Worm (Caenorhabditis elegans): ENCODE results near the gene sru-27.

The sru-27 gene

ce11 chrV:1534315-1534714 lies 35.1 kb downstream of the sru-27 start, which contains the start of gene trx-5:
Gene trx-5, minus strand, starts transcription at chrV:1534415.
- TF ChIP-seq unc-98 (GFP tag; IDR thresholded peaks at IDR 0.05) (no peak), efl-1 (optimal IDR thresholded peaks at IDR 0.05) (no peak), efl-1 (GFP tag; optimal IDR thresholded peaks at IDR 0.05 in 1 of 2) (peak in 1 of 2 experiments; percentile 23)

DNA sequence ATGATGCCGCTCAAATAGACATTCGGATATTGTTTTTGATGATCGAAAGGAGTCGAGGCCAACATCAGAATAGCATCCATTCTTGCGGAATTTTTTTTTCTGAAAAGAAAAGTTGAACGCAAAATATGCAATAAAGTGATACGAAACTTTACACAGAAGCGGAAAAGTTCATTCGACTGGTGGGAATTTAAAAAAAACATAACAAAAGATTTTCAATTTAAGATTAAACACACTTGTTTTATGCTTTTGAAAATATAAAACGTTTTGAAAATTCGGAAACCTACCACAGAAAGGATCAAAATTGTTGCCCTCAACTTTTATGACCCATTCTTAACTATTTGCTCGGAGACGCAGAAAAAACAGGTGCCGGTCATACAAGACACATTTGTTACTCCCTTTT lies 37.7 kb downstream of the sru-27 start, which contains the start of gene K02H11.9:
TSS of gene K02H11.9 (minus strand) at position 101 of the 400 bp plus-strand sequence.
- TF ChIP-seq lsy-2 (tag; optimal IDR thresholded peaks at IDR 0.05) = no peak
- no peak for TF ChIP-seq egl-13 (tag; optimal IDR thresholded peaks at IDR 0.05)
- TF ChIP-seq C16A3.4 (tag; optimal IDR thresholded peaks at IDR 0.05) = no peak
- no peak for TF ChIP-seq F16B12.6 (tag; optimal IDR thresholded peaks at IDR 0.05)
- no peak for TF ChIP-seq lir-3 (tag; optimal IDR thresholded peaks at IDR 0.05; ENCODE audit: poor library complexity)
- TF ChIP-seq aly-2 (tag; optimal IDR thresholded peaks at IDR 0.05) = no peak
- TF ChIP-seq ama-1 (optimal IDR thresholded peaks at IDR 0.05) = no peak
- no peak for TF ChIP-seq hlh-17 (GFP tag; optimal IDR thresholded peaks at IDR 0.05; ENCODE audit: borderline replicate concordance)
- TF ChIP-seq ceh-82 (tag; optimal IDR thresholded peaks at IDR 0.05) = no peak

ce11 chrV:1538842-1539241 lies 39.6 kb downstream of the sru-27 start:
- TF ChIP-seq lin-35 (GFP tag; optimal IDR thresholded peaks at IDR 0.05) (no peak), alr-1 (tag; optimal IDR thresholded peaks at IDR 0.05; ENCODE audit: borderline replicate concordance) (no peak), fkh-8 (tag; optimal IDR thresholded peaks at IDR 0.05) (no peak), ceh-90 (tag; optimal IDR thresholded peaks at IDR 0.05) (no peak), swsn-7 (tag; optimal IDR thresholded peaks at IDR 0.05) (no peak), ceh-8 (GFP tag; optimal IDR thresholded peaks at IDR 0.05) (no peak)

DNA sequence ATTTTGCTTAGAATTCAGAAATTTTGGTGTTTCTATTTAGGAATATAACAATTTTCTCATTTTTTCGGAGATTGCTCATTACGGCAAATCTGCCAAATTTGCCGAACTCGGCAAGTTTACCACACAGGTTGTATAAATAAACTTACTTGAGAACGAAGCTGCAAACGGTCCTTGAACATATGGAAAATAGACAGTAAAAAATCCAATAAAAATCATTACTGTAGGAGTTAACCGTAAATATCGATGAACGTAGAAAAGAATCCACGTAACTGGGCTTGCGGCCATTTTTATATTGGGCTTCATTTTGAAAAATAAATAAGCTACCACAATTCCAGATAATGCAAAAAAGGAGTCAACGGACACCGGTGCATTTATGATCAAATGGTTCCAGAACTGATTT lies 41.0 kb downstream of the sru-27 start:
- TF ChIP-seq fkh-4 (tag; optimal IDR thresholded peaks at IDR 0.05; ENCODE audit: borderline replicate concordance) (no peak), ets-5 (GFP tag; IDR thresholded peaks at IDR 0.05) (0 out of 2 replicates have a peak, but pooled peaks have one; percentile 33)

DNA sequence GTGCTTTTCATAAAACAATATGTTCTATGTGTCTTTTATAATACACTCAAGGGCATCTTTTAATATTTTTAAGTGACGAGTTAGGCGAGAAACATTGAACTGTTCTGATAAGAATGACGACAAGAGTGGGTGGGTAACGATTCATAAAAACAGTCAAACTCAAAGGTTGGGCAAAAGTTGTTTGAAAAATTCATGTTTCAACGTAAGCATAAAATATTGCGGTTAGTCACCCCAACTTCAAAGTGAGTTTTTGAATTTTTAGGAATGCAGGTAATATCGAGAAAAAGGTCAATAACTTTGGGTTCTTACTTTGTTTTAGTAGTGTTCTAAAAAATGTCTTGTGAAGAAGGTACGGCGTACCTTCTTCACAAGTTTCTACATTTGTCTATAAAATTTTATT lies 42.5 kb downstream of the sru-27 start, which contains the start of gene oac-31:
TSS of gene oac-31 (minus strand) at position 101 of the 400 bp plus-strand sequence.
- TF ChIP-seq fkh-8 (tag; optimal IDR thresholded peaks at IDR 0.05) = no peak
- no peak for TF ChIP-seq zip-4 (GFP tag; optimal IDR thresholded peaks at IDR 0.05)
- TF ChIP-seq nhr-77 (tag; optimal IDR thresholded peaks at IDR 0.05) = no peak
- TF ChIP-seq ceh-82 (tag; optimal IDR thresholded peaks at IDR 0.05) = no peak
- TF ChIP-seq ceh-63 (GFP tag; optimal IDR thresholded peaks at IDR 0.05) = no peak

ce11 chrV:1545694-1546093 lies 46.5 kb downstream of the sru-27 start, which contains the start of gene oac-32:
Gene oac-32, minus strand, starts transcription at chrV:1545783.
- TF ChIP-seq elt-2 (tag; optimal IDR thresholded peaks at IDR 0.05) = peak; percentile 78
- TF ChIP-seq ama-1 (optimal IDR thresholded peaks at IDR 0.05) = no peak

DNA sequence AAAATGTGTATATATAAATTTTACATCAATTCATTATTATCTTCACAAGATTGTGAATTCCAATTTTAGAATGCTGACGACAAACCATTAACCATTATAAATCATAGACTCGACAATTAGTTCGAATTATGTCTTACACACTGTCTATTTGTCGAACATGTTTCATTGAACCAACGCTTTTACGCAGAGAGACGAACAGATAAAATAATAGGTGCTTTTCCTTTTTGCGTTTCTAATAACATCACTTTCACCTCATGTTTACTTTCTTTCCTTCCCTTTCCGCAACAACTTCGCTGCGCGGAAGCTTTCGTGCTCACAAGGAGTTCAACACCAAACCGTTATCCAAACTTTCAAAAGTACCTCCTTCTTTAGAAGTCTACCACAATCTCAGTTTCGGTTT lies 48.6 kb downstream of the sru-27 start, which contains the start of gene F52F10.2:
TSS of gene F52F10.2 (plus strand) at position 301 of the 400 bp plus-strand sequence.
- no peak for TF ChIP-seq efl-1 (optimal IDR thresholded peaks at IDR 0.05)
- TF ChIP-seq efl-1 (GFP tag; optimal IDR thresholded peaks at IDR 0.05 in 1 of 2) = no peak
- no peak for TF ChIP-seq ceh-88 (GFP tag; IDR thresholded peaks at IDR 0.05)
- no peak for TF ChIP-seq nhr-19 (GFP tag; conservative IDR thresholded peaks at IDR 0.05)
- TF ChIP-seq dpl-1 (GFP tag; optimal IDR thresholded peaks at IDR 0.05) = no peak
- no peak for TF ChIP-seq lin-35 (GFP tag; optimal IDR thresholded peaks at IDR 0.05)
- TF ChIP-seq C16A3.4 (tag; optimal IDR thresholded peaks at IDR 0.05) = no peak
- TF ChIP-seq lsy-2 (tag; optimal IDR thresholded peaks at IDR 0.05) = no peak
- no peak for TF ChIP-seq hlh-17 (GFP tag; optimal IDR thresholded peaks at IDR 0.05; ENCODE audit: borderline replicate concordance)

Measured in whole organism, L1 larva.